Fruit fly (Drosophila melanogaster) ovary, adult (tissue): ENCODE measurements around the gene PIG-U.

Experiments
- CG17801 ChIP-seq: fragments of 200-800 bp; optimal IDR thresholded peaks from 2 replicates; lab custom pipeline; 2019; ENCODE audit warnings: missing biosample characterization, mild to moderate bottlenecking, missing genetic modification characterization, moderate library complexity; ENCODE audit not compliant: partially characterized antibody

Gene PIG-U

DNA sequence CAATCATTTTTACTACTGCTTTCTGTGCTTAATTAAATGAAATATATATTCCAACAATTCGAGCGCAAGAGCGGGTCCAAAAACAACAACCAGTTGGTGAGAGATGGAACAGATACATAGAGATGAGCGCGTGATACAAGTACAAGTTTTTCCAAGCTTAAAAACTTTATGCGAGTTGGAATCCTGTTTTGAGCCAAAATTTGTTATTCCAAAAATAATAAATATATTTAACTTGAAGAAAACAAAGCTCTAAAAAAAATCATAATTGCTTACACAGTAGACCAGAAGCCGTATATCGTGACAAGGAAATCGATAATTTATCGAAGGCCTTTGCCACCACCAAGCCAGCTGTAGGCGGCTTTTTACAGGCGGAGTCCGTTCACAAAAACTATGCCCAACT, at the start of gene PIG-U, which contains the start of gene CG13097:
Gene PIG-U (plus strand): TSS at position 349 of the 400 bp plus-strand sequence.
Gene CG13097 (minus strand): TSS at position 121 of the 400 bp plus-strand sequence.
- TF ChIP-seq CG17801 (GFP tag; lab: Kevin White, UChicago) = peak; percentile 91

DNA sequence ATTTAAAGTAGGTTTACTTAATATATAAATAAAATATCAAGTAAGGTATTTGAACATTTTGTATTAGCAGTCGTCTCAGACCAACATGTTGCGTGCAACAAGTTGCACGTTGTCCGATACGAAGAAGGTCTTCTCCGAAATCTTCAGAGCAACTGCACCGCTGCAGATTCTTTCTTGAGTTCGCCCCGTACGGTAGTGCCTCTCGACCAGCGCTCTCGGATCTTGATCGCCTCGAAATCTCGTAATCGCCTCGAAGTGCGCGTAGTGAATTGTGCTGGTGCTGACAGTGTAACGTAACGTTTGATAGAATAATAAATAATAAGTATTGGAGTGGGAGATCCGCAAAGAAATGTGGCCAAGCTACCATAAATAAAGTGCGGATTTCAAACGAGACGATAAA, 48.3 kb upstream of the PIG-U start, which contains the start of gene dachs:
Gene dachs (plus strand): TSS at position 175 of the 400 bp plus-strand sequence.
- no peak for TF ChIP-seq CG17801 (GFP tag; lab: Kevin White, UChicago)

DNA sequence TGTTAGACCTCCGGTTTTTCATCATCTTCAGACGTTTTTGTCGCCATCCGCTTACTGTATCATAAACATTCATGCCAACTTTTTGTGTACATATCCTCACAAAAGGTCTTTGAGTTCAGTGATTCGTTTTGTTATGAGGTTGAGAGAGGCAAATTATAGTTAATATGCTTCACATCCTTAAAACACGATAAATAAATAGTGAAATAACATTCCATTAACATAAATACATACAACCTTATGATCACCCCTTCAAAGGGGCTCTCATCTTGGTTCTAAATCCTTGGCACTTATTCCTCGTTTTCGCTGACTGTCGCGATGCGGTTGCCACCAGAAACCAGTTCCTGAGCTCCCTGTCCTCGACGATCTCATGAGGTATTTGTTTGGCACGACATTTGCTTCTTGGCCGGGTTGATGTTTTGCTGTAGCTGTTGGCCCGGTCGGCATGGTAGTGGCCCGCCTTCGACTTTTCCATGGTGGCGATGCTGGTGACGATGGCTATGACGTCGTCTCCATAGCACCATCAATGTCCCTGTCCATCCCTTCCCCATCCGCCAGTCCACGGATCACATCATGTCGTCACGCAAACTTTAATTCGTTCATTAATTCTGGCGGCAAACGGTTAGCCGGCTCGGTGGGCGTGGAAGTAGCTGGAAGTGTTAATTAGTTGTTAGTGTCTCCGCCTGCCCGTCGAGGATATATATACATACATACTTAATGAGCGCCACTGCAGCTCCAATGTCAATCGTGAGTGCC, 45.8 kb upstream of the PIG-U start:
- TF ChIP-seq CG17801 (GFP tag; lab: Kevin White, UChicago) = no peak

DNA sequence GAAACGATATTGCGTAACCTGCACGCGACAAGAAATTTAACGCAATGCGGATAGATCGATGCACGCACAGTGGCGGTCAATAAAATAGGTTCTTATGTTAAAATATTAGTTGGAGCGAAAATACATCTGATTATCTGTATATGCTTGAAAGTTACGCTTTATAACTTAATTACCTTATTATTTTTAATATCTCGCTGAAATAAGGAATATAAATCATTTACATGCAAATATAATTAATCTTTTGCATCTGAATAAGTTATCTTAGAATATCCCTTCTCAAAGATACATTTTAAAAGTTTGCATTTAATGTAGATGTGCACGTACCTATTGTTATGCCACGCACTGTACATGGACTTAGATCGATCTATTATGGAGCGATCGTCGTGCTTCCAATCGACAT, 43.2 kb upstream of the PIG-U start:
- no peak for TF ChIP-seq CG17801 (GFP tag; lab: Kevin White, UChicago)

DNA sequence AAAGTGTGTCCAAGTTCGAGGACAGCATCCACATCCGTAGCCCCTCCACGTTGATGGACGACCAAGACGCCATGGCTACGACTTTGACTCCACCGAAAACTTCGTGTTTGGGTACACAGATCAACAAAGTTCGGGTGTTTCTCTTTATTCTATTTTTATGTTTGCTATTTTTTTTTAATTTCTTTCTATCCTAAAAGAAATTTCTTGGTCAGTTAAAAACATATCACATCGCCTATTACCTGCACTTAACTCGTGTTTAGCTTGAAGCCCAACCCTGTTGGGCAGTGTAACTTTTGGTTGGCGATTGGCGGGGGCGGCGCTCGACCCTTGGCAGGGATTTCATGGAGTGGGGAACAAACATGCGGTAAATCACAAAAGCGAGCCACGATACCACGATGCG, 41.4 kb upstream of the PIG-U start:
- TF ChIP-seq CG17801 (GFP tag; lab: Kevin White, UChicago) = no peak

DNA sequence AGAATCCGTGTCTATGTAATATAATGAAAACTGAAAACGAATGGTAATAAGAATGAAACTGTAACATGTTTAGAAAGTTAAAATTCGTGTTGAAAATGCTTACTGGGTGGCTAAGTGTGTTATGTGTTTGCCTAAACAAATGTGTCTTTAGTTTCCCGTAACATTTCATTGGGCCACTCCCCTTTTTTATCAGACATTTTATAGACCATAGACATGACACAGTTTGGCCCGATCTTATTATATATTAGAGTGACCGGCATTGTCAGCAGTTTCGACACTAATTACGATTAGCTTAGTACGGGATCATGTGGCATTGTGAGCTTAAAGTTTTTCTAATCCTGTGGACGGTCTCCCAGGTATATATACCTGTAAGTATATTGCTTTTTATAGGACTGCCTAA, 37.8 kb upstream of the PIG-U start, which contains the start of gene CheA29a:
Gene CheA29a (plus strand): TSS at position 301 of the 400 bp plus-strand sequence.
- no peak for TF ChIP-seq CG17801 (GFP tag; lab: Kevin White, UChicago)

DNA sequence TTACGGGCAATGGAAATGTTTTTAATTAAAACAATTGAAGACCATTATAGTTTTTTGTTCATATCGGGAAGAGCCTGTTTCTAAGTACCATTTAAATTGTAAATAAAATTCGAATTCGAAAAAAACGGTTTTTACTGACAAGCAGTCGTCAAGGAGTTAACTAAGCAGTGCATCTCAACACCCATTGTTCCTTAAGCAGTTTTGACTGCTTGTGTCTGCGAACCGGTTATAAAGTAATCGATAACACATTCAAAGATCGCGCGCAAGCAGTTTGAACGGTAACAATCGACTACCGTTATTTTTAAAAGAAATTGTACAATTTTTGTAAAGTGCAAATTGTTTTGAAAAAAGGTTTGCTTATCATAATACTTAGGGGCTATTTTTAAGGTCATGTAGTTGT, 36.9 kb upstream of the PIG-U start:
- TF ChIP-seq CG17801 (GFP tag; lab: Kevin White, UChicago) = no peak

DNA sequence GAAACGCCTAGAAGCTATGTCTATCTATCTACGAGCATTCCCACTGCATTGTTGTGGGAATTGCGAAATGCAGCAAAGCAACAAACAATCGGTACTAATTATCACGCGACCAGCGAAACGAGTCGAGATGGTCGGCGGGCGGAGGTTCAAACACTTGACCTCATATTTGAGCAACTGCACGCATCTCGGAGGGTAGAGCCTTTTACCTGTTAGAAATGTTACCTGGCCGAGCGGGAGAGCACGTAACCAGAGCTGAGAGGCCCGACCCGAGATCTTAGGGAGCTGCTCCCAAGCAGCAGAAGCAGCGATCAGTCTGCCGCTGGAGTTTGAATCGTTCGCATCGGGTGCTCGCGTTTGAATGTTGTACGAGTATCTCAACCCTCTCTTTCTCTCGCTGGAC, 36.5 kb upstream of the PIG-U start:
- no peak for TF ChIP-seq CG17801 (GFP tag; lab: Kevin White, UChicago)

DNA sequence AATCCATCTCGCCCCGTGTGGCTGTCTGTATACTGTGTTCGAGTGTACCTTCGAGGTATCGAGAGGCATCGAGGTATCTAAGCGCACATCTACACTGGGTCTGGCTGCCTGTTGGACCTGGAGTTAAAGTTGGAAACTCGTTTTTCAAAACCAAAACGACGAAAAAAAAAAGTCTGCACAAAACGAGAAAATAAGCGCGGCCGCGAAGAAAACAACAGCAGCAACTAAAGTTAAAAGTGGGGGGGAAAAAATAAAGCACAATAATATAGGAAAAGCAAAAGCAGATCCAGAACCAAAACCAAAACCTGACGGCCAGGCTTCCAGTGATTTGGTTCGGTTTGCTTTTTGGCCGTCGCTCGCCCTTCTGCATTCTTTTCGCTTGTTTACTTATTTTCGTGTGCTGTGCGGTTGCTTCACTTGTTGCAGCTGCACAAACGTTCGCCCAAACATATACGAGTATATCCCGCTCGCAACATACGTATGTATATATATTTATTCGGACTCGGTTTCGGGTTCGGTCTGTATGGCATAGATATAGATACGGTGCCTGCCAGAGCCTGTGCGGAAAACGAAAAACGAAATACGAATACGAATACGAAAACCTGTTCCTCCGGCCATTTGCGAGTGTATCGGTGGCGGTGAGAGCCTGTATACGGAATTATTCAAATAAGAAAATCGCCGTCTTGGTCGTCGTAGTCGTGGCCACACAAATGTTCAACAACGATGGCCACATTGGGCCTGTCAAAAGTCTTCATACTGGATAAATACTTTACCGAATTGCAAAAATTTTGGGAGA, 35.8 kb upstream of the PIG-U start:
- TF ChIP-seq CG17801 (GFP tag; lab: Kevin White, UChicago) = no peak

DNA sequence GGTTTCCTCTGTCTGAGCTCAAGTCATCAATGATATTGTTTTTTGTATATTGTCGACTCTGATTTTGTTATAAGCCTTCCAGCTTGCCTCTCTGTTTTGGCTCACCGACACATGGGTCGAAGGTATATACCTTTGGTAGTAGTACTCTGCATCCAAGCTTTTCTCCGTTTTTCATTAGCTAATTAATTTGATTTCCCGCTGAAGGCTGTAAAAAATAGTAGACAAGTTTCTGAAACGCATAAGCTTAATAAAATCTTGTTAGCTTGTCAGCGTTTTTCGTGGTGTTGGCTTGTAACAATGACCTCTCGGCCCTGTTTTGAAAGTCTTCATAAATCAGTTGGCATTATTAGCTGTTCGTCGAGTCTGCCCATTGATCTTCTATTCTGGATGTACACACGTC, 34.1 kb upstream of the PIG-U start:
- TF ChIP-seq CG17801 (GFP tag; lab: Kevin White, UChicago) = no peak

DNA sequence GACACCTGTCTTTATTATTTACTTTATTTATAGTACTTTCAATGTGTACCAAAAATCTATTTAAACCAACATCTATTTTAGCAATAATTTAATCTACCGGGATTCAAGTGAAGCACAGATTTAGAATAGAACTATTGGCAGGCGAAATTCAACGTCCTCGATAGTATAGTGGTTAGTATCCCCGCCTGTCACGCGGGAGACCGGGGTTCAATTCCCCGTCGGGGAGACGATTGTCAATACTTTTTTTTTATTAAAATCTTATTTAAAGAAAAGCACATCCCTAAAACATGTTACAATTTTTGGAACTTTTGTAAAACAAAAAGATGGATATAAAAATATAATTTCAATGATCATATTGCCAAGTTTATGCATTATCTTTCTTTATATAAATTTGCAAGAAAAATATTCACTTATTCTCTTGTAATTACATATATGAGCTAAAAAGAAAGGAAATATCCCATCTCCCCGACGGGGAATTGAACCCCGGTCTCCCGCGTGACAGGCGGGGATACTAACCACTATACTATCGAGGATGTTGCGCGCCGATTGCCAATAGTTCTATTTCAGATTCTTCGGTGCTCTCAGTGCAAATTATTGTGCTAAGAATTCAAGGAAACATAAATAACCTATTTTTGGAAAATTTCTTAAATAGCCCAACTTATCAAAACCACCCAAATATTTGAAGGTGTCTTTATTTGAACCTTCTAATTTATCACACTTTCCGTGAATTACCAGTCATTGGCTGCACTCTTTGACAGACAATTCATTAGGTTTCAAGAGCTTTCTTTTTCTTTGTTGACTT, 33.1 kb upstream of the PIG-U start, which contains the start of gene CG43796:
Gene CG43796 (plus strand): TSS at position 752 of the 802 bp plus-strand sequence.
- TF ChIP-seq CG17801 (GFP tag; lab: Kevin White, UChicago) = no peak

DNA sequence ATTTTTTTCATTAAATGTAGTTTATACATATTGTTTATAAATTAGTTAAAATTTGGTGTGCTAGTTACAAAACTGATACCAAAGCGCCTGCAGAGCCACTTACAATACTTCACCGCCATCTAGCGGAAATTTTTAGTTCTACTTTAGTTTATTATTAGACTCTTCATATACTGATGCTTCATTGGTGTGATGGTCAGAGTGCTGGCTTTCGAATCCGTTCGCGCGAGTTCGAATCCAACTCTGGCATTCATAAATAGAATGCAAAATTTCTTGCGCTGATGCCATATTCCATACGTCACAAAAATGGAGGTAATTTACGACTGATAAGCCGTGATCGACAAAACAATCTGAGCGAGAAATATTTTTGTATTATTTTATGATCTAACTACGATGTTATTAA, 29.3 kb upstream of the PIG-U start:
- peak; percentile 60 for TF ChIP-seq CG17801 (GFP tag; lab: Kevin White, UChicago)

DNA sequence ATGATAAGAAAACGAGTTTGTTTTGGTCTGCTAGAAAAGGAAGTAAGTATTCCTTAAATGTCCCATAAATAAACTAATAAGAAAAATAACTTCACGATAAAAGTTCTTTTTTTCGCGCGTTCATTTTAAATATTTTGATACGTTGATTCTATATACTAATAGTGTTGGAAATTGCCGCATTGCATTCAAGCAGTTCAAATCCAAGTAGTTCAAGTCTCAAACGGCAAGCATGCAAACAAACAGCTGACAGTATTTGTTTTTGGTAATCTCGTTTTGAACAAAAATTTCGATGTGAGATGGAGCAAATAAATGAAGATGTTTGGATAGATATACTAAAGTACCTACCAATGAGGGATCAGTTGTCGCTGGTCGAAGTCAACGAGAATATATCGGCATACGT, 26.2 kb upstream of the PIG-U start, which contains the start of gene CG13088:
Gene CG13088 (plus strand): TSS at position 247 of the 400 bp plus-strand sequence.
- TF ChIP-seq CG17801 (GFP tag; lab: Kevin White, UChicago) = peak; percentile 44

DNA sequence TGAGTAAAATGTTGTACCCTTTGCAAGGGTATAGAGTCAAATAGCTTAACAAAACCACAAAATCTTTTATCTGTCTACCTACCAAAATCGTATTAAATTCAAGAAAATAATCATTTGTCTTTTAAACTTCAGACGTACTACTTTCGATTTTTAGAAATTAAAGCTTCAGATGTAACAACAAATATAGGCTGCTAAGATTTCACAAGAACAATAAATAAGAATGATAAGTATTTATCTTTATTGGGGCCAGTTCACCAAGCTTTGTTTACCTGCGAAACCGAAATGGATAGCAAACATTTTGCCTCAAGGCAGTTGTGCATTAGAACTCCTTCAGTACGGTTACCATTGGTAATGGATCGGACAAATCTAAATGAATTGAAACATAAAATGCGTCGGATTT, 24.5 kb upstream of the PIG-U start, which contains the start of gene CG43400:
Gene CG43400 (plus strand): TSS at position 301 of the 400 bp plus-strand sequence.
- TF ChIP-seq CG17801 (GFP tag; lab: Kevin White, UChicago) = no peak
